Worm (Caenorhabditis elegans): ENCODE measurements around the gene str-162.

DNA sequence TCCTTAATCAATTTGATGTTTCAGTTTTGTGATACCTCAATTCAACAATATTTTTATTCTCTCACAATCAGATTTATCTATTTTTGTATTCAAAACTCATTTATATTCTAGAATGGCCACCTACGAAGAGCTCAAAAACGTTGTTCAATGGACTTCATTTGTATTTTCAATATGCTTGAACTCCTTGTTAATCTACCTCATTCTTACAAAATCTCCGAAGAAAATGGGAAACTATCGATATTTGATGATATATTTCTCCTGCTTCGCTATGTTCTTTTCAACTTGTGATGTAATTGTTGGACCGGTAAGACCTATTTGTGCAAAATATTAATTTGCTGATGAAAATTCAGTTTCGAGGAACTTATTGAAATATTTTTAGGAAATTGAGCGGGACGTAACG is 31.6 kb upstream of the str-162 start, which contains the start of gene str-164:
- TF ChIP-seq W03F9.2 (tag; optimal IDR thresholded peaks at IDR 0.05) (no peak), dao-5 (tag; optimal IDR thresholded peaks at IDR 0.05) (no peak)
